Fruit fly (Drosophila melanogaster): ENCODE results near the gene Cp7Fa.

- no peak for TF ChIP-seq CG8301 (tag; optimal IDR thresholded peaks at IDR 0.05)
- no peak for TF ChIP-seq CG10348 (GFP tag; IDR thresholded peaks at IDR 0.05)
- TF ChIP-seq CG13204 (GFP tag; optimal IDR thresholded peaks at IDR 0.05), result no peak
- TF ChIP-seq CG12605 (GFP tag; IDR thresholded peaks at IDR 0.05), result no peak
- TF ChIP-seq fd96Ca (GFP tag; IDR thresholded peaks at IDR 0.05), result no peak
- no peak for TF ChIP-seq CG15710 (tag; optimal IDR thresholded peaks at IDR 0.05)
- TF ChIP-seq Pif1B (GFP tag; optimal IDR thresholded peaks at IDR 0.05), result no peak
- no peak for TF ChIP-seq EcR (GFP tag; optimal IDR thresholded peaks at IDR 0.05)
- TF ChIP-seq D1 (tag; optimal IDR thresholded peaks at IDR 0.05), result no peak
- TF ChIP-seq Snoo (tag; optimal IDR thresholded peaks at IDR 0.05), result no peak
- no peak for TF ChIP-seq Pif1A (GFP tag; optimal IDR thresholded peaks at IDR 0.05)
- no peak for TF ChIP-seq CG4496 (GFP tag; IDR thresholded peaks at IDR 0.05)
- no peak for TF ChIP-seq Ets98B (GFP tag; IDR thresholded peaks at IDR 0.05)
These were observed 18.8 kb downstream of the Cp7Fa start, which contains the start of gene otu for dm6 chrX:8489485-8489970.

Measured in whole organism, pupa.